Fruit fly (Drosophila melanogaster): ENCODE data around the gene CG14285.
A peak's percentile ranks its signal among the peaks of the same experiment; 100 is the strongest.

CG14285 gene

DNA sequence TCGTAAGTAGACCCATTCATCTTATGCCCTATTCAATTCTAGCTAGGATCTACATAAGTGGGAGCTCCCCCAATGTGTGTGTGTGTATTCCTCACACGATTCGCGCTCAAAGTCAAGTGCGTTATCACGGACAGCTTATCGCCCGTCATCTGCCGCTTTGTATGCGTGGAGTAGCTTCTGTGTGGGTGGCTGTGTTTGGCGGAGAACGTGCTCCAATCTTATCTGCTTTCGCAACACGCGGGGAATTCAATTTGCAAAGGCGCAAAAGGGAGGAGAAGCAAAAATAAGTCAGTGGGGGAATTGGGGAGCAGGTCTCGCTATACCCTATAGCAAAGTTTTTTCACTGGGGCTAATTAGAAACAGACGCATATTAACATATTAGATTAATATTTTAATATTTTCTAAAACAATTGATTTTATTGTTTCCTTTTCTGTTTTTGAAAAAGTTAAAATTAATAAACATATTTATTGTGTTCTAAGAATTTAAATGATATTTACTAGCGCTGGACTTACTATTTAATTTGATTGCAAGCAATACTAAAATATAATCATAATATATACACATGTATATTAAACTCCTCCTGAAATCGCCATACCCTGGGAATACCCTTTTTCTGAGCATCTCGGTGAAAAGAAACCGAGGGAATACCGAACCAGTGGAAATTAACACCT, 39.6 kb upstream of the CG14285 start (continued):
- TF ChIP-seq Poxn (GFP tag; IDR thresholded peaks at IDR 0.05), result no peak
- TF ChIP-seq CG12236 (GFP tag; optimal IDR thresholded peaks at IDR 0.05), result no peak
- TF ChIP-seq CG17186 (GFP tag; optimal IDR thresholded peaks at IDR 0.05), result no peak
- TF ChIP-seq chif (GFP tag; optimal IDR thresholded peaks at IDR 0.05), result no peak
- TF ChIP-seq Atf-2 (GFP tag; optimal IDR thresholded peaks at IDR 0.05), result no peak
- TF ChIP-seq CG14050 (GFP tag; IDR thresholded peaks at IDR 0.05), result no peak
- no peak for TF ChIP-seq pzg (GFP tag; optimal IDR thresholded peaks at IDR 0.05)
- no peak for TF ChIP-seq CG7745 (tag; optimal IDR thresholded peaks at IDR 0.05)
- TF ChIP-seq CG14860 (GFP tag; IDR thresholded peaks at IDR 0.05; ENCODE audit: partially characterized antibody), result no peak
- no peak for TF ChIP-seq Six4 (GFP tag; optimal IDR thresholded peaks at IDR 0.05)
- TF ChIP-seq CG13424 (tag; optimal IDR thresholded peaks at IDR 0.05), result no peak
- TF ChIP-seq amos (GFP tag; IDR thresholded peaks at IDR 0.05; ENCODE audit: partially characterized antibody), result no peak
- TF ChIP-seq Max (GFP tag; optimal IDR thresholded peaks at IDR 0.05), result peak; percentile 24
- TF ChIP-seq CG1529 (GFP tag; optimal IDR thresholded peaks at IDR 0.05), result no peak
- TF ChIP-seq her (GFP tag; optimal IDR thresholded peaks at IDR 0.05), result no peak
- no peak for TF ChIP-seq Lhr (GFP tag; optimal IDR thresholded peaks at IDR 0.05)
- no peak for TF ChIP-seq CG8290 (GFP tag; optimal IDR thresholded peaks at IDR 0.05)
- no peak for TF ChIP-seq CG8290 (tag; optimal IDR thresholded peaks at IDR 0.05)
- TF ChIP-seq Nf-YA (GFP tag; IDR thresholded peaks at IDR 0.05), result no peak
- TF ChIP-seq NfI (GFP tag; optimal IDR thresholded peaks at IDR 0.05), result no peak
- TF ChIP-seq CG12155 (GFP tag; optimal IDR thresholded peaks at IDR 0.05), result peak; percentile 54
- no peak for TF ChIP-seq CG18764 (GFP tag; optimal IDR thresholded peaks at IDR 0.05)
- peak; percentile 29 for TF ChIP-seq Deaf1 (tag; optimal IDR thresholded peaks at IDR 0.05)
- TF ChIP-seq Ets65A (GFP tag), result no peak
- no peak for TF ChIP-seq Bgb (GFP tag; IDR thresholded peaks at IDR 0.05; ENCODE audit: partially characterized antibody)
- TF ChIP-seq CG17359 (tag; optimal IDR thresholded peaks at IDR 0.05), result peak; percentile 27
- no peak for TF ChIP-seq CG5180 (GFP tag; optimal IDR thresholded peaks at IDR 0.05)
- no peak for TF ChIP-seq CG9609 (GFP tag; optimal IDR thresholded peaks at IDR 0.05)
- TF ChIP-seq Blimp-1 (GFP tag; optimal IDR thresholded peaks at IDR 0.05), result peak; percentile 11
- no peak for TF ChIP-seq Dip3 (GFP tag; optimal IDR thresholded peaks at IDR 0.05)
- TF ChIP-seq CG18476 (GFP tag; optimal IDR thresholded peaks at IDR 0.05), result no peak
- TF ChIP-seq HmgD (GFP tag; optimal IDR thresholded peaks at IDR 0.05), result no peak
- no peak for TF ChIP-seq fd102C (GFP tag; optimal IDR thresholded peaks at IDR 0.05)
- TF ChIP-seq Adf1 (GFP tag; IDR thresholded peaks at IDR 0.05), result peak; percentile 11; the same call in 1 of the 2 replicates
- TF ChIP-seq Optix (GFP tag; IDR thresholded peaks at IDR 0.05), result no peak
- no peak for TF ChIP-seq bowl (GFP tag; IDR thresholded peaks at IDR 0.05)
- TF ChIP-seq CG7357 (GFP tag; IDR thresholded peaks at IDR 0.05), result no peak
- no peak for TF ChIP-seq sc (optimal IDR thresholded peaks at IDR 0.05)
- no peak for TF ChIP-seq sc (GFP tag; optimal IDR thresholded peaks at IDR 0.05)
- TF ChIP-seq Rx (GFP tag; IDR thresholded peaks at IDR 0.05), result no peak
- TF ChIP-seq CG15269 (tag; optimal IDR thresholded peaks at IDR 0.05), result peak; percentile 27
- TF ChIP-seq CG1832 (GFP tag; optimal IDR thresholded peaks at IDR 0.05), result no peak
- peak in 1 of 2 experiments; percentile 15 for TF ChIP-seq dpn (GFP tag; optimal IDR thresholded peaks at IDR 0.05)
- peak; percentile 42 for TF ChIP-seq CG15514 (GFP tag; optimal IDR thresholded peaks at IDR 0.05)
- no peak for TF ChIP-seq sob (GFP tag; IDR thresholded peaks at IDR 0.05)
- TF ChIP-seq Gsc (GFP tag; IDR thresholded peaks at IDR 0.05), result no peak
- TF ChIP-seq esg (GFP tag; conservative IDR thresholded peaks at IDR 0.05), result no peak
- TF ChIP-seq Hr3 (GFP tag; optimal IDR thresholded peaks at IDR 0.05), result peak; percentile 26
- TF ChIP-seq CG11093 (GFP tag; IDR thresholded peaks at IDR 0.05), result no peak
- no peak for TF ChIP-seq nom (GFP tag; optimal IDR thresholded peaks at IDR 0.05)
- no peak for TF ChIP-seq dm (GFP tag; optimal IDR thresholded peaks at IDR 0.05)

Data from whole organism, embryonic.